Fruit fly (Drosophila melanogaster) whole organism, embryonic: ENCODE data around the gene akirin.
A peak's percentile ranks its signal among the peaks of the same experiment; 100 is the strongest.

ENCODE experiments used
- CG10267 ChIP-seq: fragments of 200-800 bp; sonication (Bioruptor generic); optimal IDR thresholded peaks from 2 replicates; lab custom pipeline; 2018; ENCODE audit warnings: missing biosample characterization, mild to moderate bottlenecking, missing genetic modification characterization, moderate library complexity
- CG10979 ChIP-seq: fragments of 200-800 bp; sonication (Bioruptor generic); optimal IDR thresholded peaks from 2 replicates; lab custom pipeline; 2018; ENCODE audit warnings: missing biosample characterization, mild to moderate bottlenecking, missing genetic modification characterization, moderate library complexity
- CG11247 ChIP-seq: fragments of 200-800 bp; sonication (Bioruptor generic); IDR thresholded peaks from 2 replicates; pipeline ENCODE4 v1.3.6; 2022; ENCODE audit warnings: missing biosample characterization, missing genetic modification characterization
- CG11456 ChIP-seq: fragments of 200-800 bp; sonication (Bioruptor generic); IDR thresholded peaks from 3 replicates; pipeline ENCODE4 v1.3.6; 2022; ENCODE audit warnings: missing biosample characterization, missing genetic modification characterization
- CG12071 ChIP-seq: fragments of 200-800 bp; sonication (Bioruptor generic); optimal IDR thresholded peaks from 3 replicates; lab custom pipeline; 2018; ENCODE audit warnings: missing biosample characterization, mild to moderate bottlenecking, missing genetic modification characterization
- CG12104 ChIP-seq: fragments of 200-800 bp; sonication (Bioruptor generic); optimal IDR thresholded peaks from 3 replicates; lab custom pipeline; 2016; ENCODE audit warnings: missing biosample characterization, missing genetic modification characterization
- CG12299 ChIP-seq: fragments of 200-800 bp; sonication (Bioruptor generic); optimal IDR thresholded peaks from 2 replicates; lab custom pipeline; 2018; ENCODE audit warnings: missing biosample characterization, mild to moderate bottlenecking, missing genetic modification characterization
- CG12769 ChIP-seq: fragments of 200-800 bp; sonication (Bioruptor generic); optimal IDR thresholded peaks from 2 replicates; lab custom pipeline; 2019; ENCODE audit warnings: missing biosample characterization, mild to moderate bottlenecking, missing genetic modification characterization, moderate library complexity
- CG13123 ChIP-seq: fragments of 200-800 bp; sonication (Bioruptor generic); optimal IDR thresholded peaks from 2 replicates; lab custom pipeline; 2016; ENCODE audit warnings: missing biosample characterization, missing genetic modification characterization
- CG1529 ChIP-seq: fragments of 200-800 bp; sonication (Bioruptor generic); optimal IDR thresholded peaks from 3 replicates; lab custom pipeline; 2018; ENCODE audit warnings: missing biosample characterization, missing genetic modification characterization
- CG17361 ChIP-seq: fragments of 200-800 bp; sonication (Bioruptor generic); IDR thresholded peaks from 3 replicates; pipeline ENCODE4 v1.3.6; 2022; ENCODE audit warnings: missing biosample characterization, missing genetic modification characterization
- CG18599 ChIP-seq: fragments of 200-800 bp; sonication (Bioruptor generic); optimal IDR thresholded peaks from 3 replicates; lab custom pipeline; 2017; ENCODE audit warnings: missing biosample characterization, missing genetic modification characterization, mild to moderate bottlenecking, moderate library complexity, missing genetic modification reagents
- CG30020 ChIP-seq: fragments of 200-800 bp; optimal IDR thresholded peaks from 2 replicates; lab custom pipeline; 2019; ENCODE audit warnings: missing biosample characterization, mild to moderate bottlenecking, missing genetic modification characterization, moderate library complexity
- CG33213 ChIP-seq: fragments of 200-800 bp; sonication (Bioruptor generic); optimal IDR thresholded peaks from 3 replicates; lab custom pipeline; 2016; ENCODE audit warnings: missing biosample characterization, missing genetic modification characterization
- CG42726 ChIP-seq: fragments of 200-800 bp; sonication (Bioruptor generic); IDR thresholded peaks from 2 replicates; pipeline ENCODE4 v1.3.6; 2022; ENCODE audit warnings: missing biosample characterization, missing genetic modification characterization; ENCODE audit not compliant: partially characterized antibody
- CG4404 ChIP-seq: fragments of 200-800 bp; sonication (Bioruptor generic); IDR thresholded peaks from 2 replicates; pipeline ENCODE4 v1.3.6; 2022; ENCODE audit warnings: missing biosample characterization, missing genetic modification characterization
- CG9727 ChIP-seq: fragments of 200-800 bp; sonication (Bioruptor generic); optimal IDR thresholded peaks from 3 replicates; lab custom pipeline; 2017; ENCODE audit warnings: missing biosample characterization, mild to moderate bottlenecking, missing genetic modification characterization
- Deaf1 ChIP-seq: fragments of 200-800 bp; optimal IDR thresholded peaks from 3 replicates; lab custom pipeline; 2019; ENCODE audit warnings: missing biosample characterization, mild to moderate bottlenecking, missing genetic modification characterization, moderate library complexity
- Doc2 ChIP-seq: fragments of 200-800 bp; sonication (Bioruptor generic); IDR thresholded peaks from 2 replicates; pipeline ENCODE4 v1.3.6; 2022; ENCODE audit warnings: missing biosample characterization, missing genetic modification characterization
- Dp ChIP-seq: fragments of 200-800 bp; sonication (Bioruptor generic); optimal IDR thresholded peaks from 2 replicates; lab custom pipeline; 2018; ENCODE audit warnings: missing biosample characterization, mild to moderate bottlenecking, missing genetic modification characterization, moderate library complexity
- E2f1 ChIP-seq: fragments of 200-800 bp; sonication (Bioruptor generic); IDR thresholded peaks from 2 replicates; pipeline ENCODE4 v1.3.6; 2022; ENCODE audit warnings: missing biosample characterization, missing genetic modification characterization
- H2.0 ChIP-seq: fragments of 200-800 bp; sonication (Bioruptor generic); IDR thresholded peaks from 2 replicates; pipeline ENCODE4 v1.3.6; 2022; ENCODE audit warnings: missing biosample characterization, missing genetic modification characterization
- HLH4C ChIP-seq: fragments of 200-800 bp; sonication (Bioruptor generic); IDR thresholded peaks from 3 replicates; pipeline ENCODE4 v1.3.6; 2022; ENCODE audit warnings: missing biosample characterization, missing genetic modification characterization; ENCODE audit not compliant: partially characterized antibody
- HLH54F ChIP-seq: fragments of 200-800 bp; sonication (Bioruptor generic); optimal IDR thresholded peaks from 3 replicates; lab custom pipeline; 2016; ENCODE audit warnings: missing biosample characterization, missing genetic modification characterization
- HmgD ChIP-seq: fragments of 200-800 bp; sonication (Bioruptor generic); optimal IDR thresholded peaks from 3 replicates; lab custom pipeline; 2016; ENCODE audit warnings: missing biosample characterization, missing genetic modification characterization
- Lhr ChIP-seq: fragments of 200-800 bp; sonication (Bioruptor generic); optimal IDR thresholded peaks from 3 replicates; lab custom pipeline; 2017; ENCODE audit warnings: mild to moderate bottlenecking, missing biosample characterization, missing genetic modification reagents, missing genetic modification characterization
- MESR4 ChIP-seq: fragments of 200-800 bp; sonication (Bioruptor generic); optimal IDR thresholded peaks from 2 replicates; lab custom pipeline; 2018; ENCODE audit warnings: missing biosample characterization, mild to moderate bottlenecking, missing genetic modification characterization, moderate library complexity
- Med ChIP-seq: fragments of 200-800 bp; sonication (Bioruptor generic); peaks from one replicate; lab custom pipeline; 2016; ENCODE audit warnings: missing biosample characterization, missing genetic modification characterization, mild to moderate bottlenecking, inconsistent platforms, moderate library complexity
- Myb ChIP-seq: fragments of 200-800 bp; sonication (Bioruptor generic); optimal IDR thresholded peaks from 2 replicates; lab custom pipeline; 2016; ENCODE audit warnings: missing biosample characterization, missing genetic modification characterization
- NFAT ChIP-seq: fragments of 200-800 bp; sonication (Bioruptor generic); IDR thresholded peaks from 2 replicates; pipeline ENCODE4 v1.3.6; 2022; ENCODE audit warnings: missing biosample characterization, missing genetic modification characterization
- Rfx ChIP-seq: fragments of 200-800 bp; sonication (Bioruptor generic); IDR thresholded peaks from 2 replicates; pipeline ENCODE4 v1.3.6; 2022; ENCODE audit warnings: missing biosample characterization, missing genetic modification characterization
- ara ChIP-seq: fragments of 200-800 bp; sonication (Bioruptor generic); IDR thresholded peaks from 2 replicates; pipeline ENCODE4 v1.3.6; 2022; ENCODE audit warnings: missing biosample characterization, missing genetic modification characterization
- ase ChIP-seq: fragments of 200-800 bp; sonication (Bioruptor generic); IDR thresholded peaks from 3 replicates; pipeline ENCODE4 v1.3.6; 2022; ENCODE audit warnings: missing biosample characterization, missing genetic modification characterization
- bigmax ChIP-seq: fragments of 200-800 bp; sonication (Bioruptor generic); optimal IDR thresholded peaks from 2 replicates; lab custom pipeline; 2018; ENCODE audit warnings: missing biosample characterization, mild to moderate bottlenecking, missing genetic modification characterization
- bowl ChIP-seq: fragments of 200-800 bp; sonication (Bioruptor generic); IDR thresholded peaks from 2 replicates; pipeline ENCODE4 v1.3.6; 2022; ENCODE audit warnings: missing biosample characterization, missing genetic modification characterization
- br ChIP-seq: fragments of >200 bp; optimal IDR thresholded peaks from 2 replicates; lab custom pipeline; 2017
- caup ChIP-seq: fragments of 200-800 bp; sonication (Bioruptor generic); optimal IDR thresholded peaks from 3 replicates; lab custom pipeline; 2017; ENCODE audit warnings: missing biosample characterization, mild to moderate bottlenecking, missing genetic modification characterization, moderate library complexity; ENCODE audit not compliant: severe bottlenecking
- cg ChIP-seq: fragments of 200-800 bp; sonication (Bioruptor generic); optimal IDR thresholded peaks from 3 replicates; lab custom pipeline; 2019; ENCODE audit warnings: missing biosample characterization, mild to moderate bottlenecking, missing genetic modification characterization, moderate library complexity
- ci ChIP-seq: fragments of 200-800 bp; sonication (Bioruptor generic); IDR thresholded peaks from 3 replicates; pipeline ENCODE4 v1.3.6; 2022; ENCODE audit warnings: missing biosample characterization, missing genetic modification characterization
- dimm ChIP-seq: fragments of 200-800 bp; sonication (Bioruptor generic); IDR thresholded peaks from 2 replicates; pipeline ENCODE4 v1.3.6; 2022; ENCODE audit warnings: missing biosample characterization, missing genetic modification characterization
- gcm2 ChIP-seq: fragments of 200-800 bp; sonication (Bioruptor generic); optimal IDR thresholded peaks from 2 replicates; lab custom pipeline; 2016; ENCODE audit warnings: missing biosample characterization, missing genetic modification characterization
- gfzf ChIP-seq: fragments of 200-800 bp; sonication (Bioruptor generic); optimal IDR thresholded peaks from 2 replicates; lab custom pipeline; 2016; ENCODE audit warnings: missing biosample characterization, mild to moderate bottlenecking, missing genetic modification characterization, moderate library complexity
- nmo ChIP-seq: fragments of 200-800 bp; sonication (Bioruptor generic); optimal IDR thresholded peaks from 2 replicates; lab custom pipeline; 2018; ENCODE audit warnings: missing biosample characterization, mild to moderate bottlenecking, missing genetic modification characterization, moderate library complexity
- sd ChIP-seq: fragments of 200-800 bp; sonication (Bioruptor generic); optimal IDR thresholded peaks from 3 replicates; lab custom pipeline; 2018; ENCODE audit warnings: missing biosample characterization, mild to moderate bottlenecking, missing genetic modification characterization, moderate library complexity
- sisA ChIP-seq: fragments of 200-800 bp; sonication (Bioruptor generic); IDR thresholded peaks from 2 replicates; pipeline ENCODE4 v1.3.6; 2022; ENCODE audit warnings: missing biosample characterization, missing genetic modification characterization
- slbo ChIP-seq: fragments of 200-800 bp; sonication (Bioruptor generic); IDR thresholded peaks from 2 replicates; pipeline ENCODE4 v1.3.6; 2022; ENCODE audit warnings: missing biosample characterization, missing genetic modification characterization
- unc-4 ChIP-seq: fragments of 200-800 bp; sonication (Bioruptor generic); IDR thresholded peaks from 2 replicates; pipeline ENCODE4 v1.3.6; 2022; ENCODE audit warnings: missing biosample characterization, missing genetic modification characterization; ENCODE audit not compliant: partially characterized antibody
- vvl ChIP-seq: fragments of 200-800 bp; sonication (Bioruptor generic); IDR thresholded peaks from 2 replicates; pipeline ENCODE4 v1.3.6; 2022; ENCODE audit warnings: missing biosample characterization, missing genetic modification characterization
- zfh1 ChIP-seq: fragments of 200-800 bp; sonication (Bioruptor generic); IDR thresholded peaks from 3 replicates; pipeline ENCODE4 v1.3.6; 2022; ENCODE audit warnings: missing biosample characterization, missing genetic modification characterization

Gene akirin

DNA sequence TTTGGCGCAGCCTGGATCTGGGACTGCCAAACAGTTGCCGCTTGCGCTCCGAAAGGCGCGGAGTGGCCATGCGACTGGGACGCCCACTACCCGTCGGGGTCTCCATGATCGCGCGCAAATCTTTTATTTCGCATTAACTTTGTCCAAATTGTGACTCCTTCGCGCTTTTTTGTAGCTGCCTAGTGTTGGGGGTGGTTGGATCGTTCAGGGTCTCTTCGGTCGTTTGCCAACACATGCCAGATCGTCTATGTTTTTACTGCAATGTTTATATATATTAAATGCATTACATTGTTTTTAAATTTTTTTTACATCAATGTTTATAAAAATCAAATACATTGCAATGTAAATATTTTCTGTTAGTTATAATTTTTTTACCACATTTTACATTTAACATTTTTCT, 30.9 kb upstream of the akirin start (continued):
- TF ChIP-seq CG4404 (GFP tag; lab: Robert Waterston, UW): no peak
- no peak for TF ChIP-seq sisA (GFP tag; lab: Robert Waterston, UW)
- peak; percentile 36; the same call in 1 of the 2 replicates for TF ChIP-seq NFAT (GFP tag; lab: Robert Waterston, UW)
- TF ChIP-seq zfh1 (GFP tag; lab: Robert Waterston, UW): 0 out of 3 replicates have a peak, but pooled peaks have one; percentile 39
- TF ChIP-seq ci (GFP tag; lab: Robert Waterston, UW): 0 out of 3 replicates have a peak, but pooled peaks have one; percentile 20
- TF ChIP-seq MESR4 (GFP tag; lab: Kevin White, UChicago): peak; percentile 44
- peak; percentile 38; the same call in 1 of the 2 replicates for TF ChIP-seq E2f1 (GFP tag; lab: Robert Waterston, UW)
- TF ChIP-seq CG11247 (GFP tag; lab: Robert Waterston, UW): 0 out of 2 replicates have a peak, but pooled peaks have one; percentile 16
- no peak for TF ChIP-seq Doc2 (GFP tag; lab: Robert Waterston, UW)
- TF ChIP-seq vvl (GFP tag; lab: Robert Waterston, UW): 0 out of 2 replicates have a peak, but pooled peaks have one; percentile 18
- peak; percentile 84 for TF ChIP-seq Med (GFP tag; lab: Kevin White, UChicago)
- TF ChIP-seq bowl (GFP tag; lab: Robert Waterston, UW): peak; percentile 11; the same call in 1 of the 2 replicates
- peak; percentile 43; the same call in 1 of the 2 replicates for TF ChIP-seq Rfx (GFP tag; lab: Robert Waterston, UW)
- peak; percentile 43; the same call in 1 of the 2 replicates for TF ChIP-seq slbo
- peak; percentile 88 for TF ChIP-seq CG10267 (tag; lab: Kevin White, UChicago)
- TF ChIP-seq, all 482 proteins: peak for 23

DNA sequence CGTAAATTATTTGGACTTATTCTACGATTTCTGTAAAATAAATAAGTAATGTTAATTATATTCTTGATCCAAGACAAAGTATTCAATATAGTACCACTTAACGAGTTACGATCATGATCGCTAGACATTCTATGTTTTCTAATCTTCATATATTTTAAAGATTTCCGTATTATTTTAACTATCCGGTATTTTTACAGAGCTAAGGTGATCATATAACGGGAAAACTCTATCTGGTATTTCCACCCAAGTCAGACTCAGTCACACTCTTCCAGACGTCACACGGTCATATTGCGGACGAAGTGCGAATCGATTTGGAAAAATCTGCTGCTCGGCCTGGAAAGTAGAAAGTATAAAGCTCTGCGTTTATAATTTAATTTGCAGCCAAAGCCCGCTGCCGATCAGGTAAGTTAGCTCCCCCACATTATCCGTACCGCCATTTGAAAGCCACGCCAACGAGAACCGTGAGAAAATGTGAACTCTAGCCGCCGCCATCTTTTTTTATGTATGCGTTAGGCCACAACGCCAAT, 30.4 kb upstream of the akirin start, which contains the start of the genes lark and eco:
lark (plus strand) TSS at position 51 of the 527 bp plus-strand sequence.
eco (minus strand) TSS at position 125 of the 527 bp plus-strand sequence.
- TF ChIP-seq H2.0: no peak
- TF ChIP-seq CG12299 (tag; lab: Kevin White, UChicago): peak; percentile 60
- no peak for TF ChIP-seq CG9727 (GFP tag; lab: Kevin White, UChicago)
- TF ChIP-seq cg (GFP tag; lab: Kevin White, UChicago): no peak
- TF ChIP-seq CG1529: no peak
- no peak for TF ChIP-seq sd (tag; lab: Kevin White, UChicago)
- TF ChIP-seq Lhr: peak; percentile 1
- peak; percentile 89 for TF ChIP-seq gfzf (GFP tag; lab: Kevin White, UChicago)
- TF ChIP-seq caup: no peak
- no peak for TF ChIP-seq Deaf1 (tag; lab: Kevin White, UChicago)
- TF ChIP-seq Dp (GFP tag; lab: Kevin White, UChicago): peak; percentile 36
- TF ChIP-seq nmo: peak; percentile 33
- TF ChIP-seq dimm (GFP tag; lab: Robert Waterston, UW): no peak
- peak; percentile 31; the same call in 1 of the 2 replicates for TF ChIP-seq CG42726 (GFP tag; lab: Robert Waterston, UW)
- TF ChIP-seq HmgD (GFP tag; lab: Kevin White, UChicago): peak; percentile 3
- no peak for TF ChIP-seq HLH54F
- 0 out of 2 replicates have a peak, but pooled peaks have one; percentile 13 for TF ChIP-seq unc-4
- no peak for TF ChIP-seq Myb (GFP tag; lab: Kevin White, UChicago)
- TF ChIP-seq CG12071 (GFP tag; lab: Kevin White, UChicago): no peak
- TF ChIP-seq gcm2 (GFP tag; lab: Kevin White, UChicago): no peak
- TF ChIP-seq CG12769 (tag; lab: Kevin White, UChicago): no peak
- TF ChIP-seq ase (GFP tag; lab: Robert Waterston, UW): no peak
- no peak for TF ChIP-seq bigmax (GFP tag; lab: Kevin White, UChicago)
- no peak; the same call in 2 of the 3 replicates for TF ChIP-seq CG17361 (GFP tag; lab: Robert Waterston, UW)
- TF ChIP-seq CG33213 (GFP tag; lab: Kevin White, UChicago): no peak
- TF ChIP-seq br (lab: Kevin White, UChicago): no peak
- TF ChIP-seq ara (GFP tag; lab: Robert Waterston, UW): no peak
- TF ChIP-seq CG18599 (GFP tag; lab: Kevin White, UChicago): no peak
- TF ChIP-seq CG12104: no peak
- TF ChIP-seq CG11456 (GFP tag; lab: Robert Waterston, UW): no peak
- TF ChIP-seq CG10979: no peak
- no peak for TF ChIP-seq HLH4C (GFP tag; lab: Robert Waterston, UW)
- no peak for TF ChIP-seq CG13123 (GFP tag; lab: Kevin White, UChicago)
- peak; percentile 30 for TF ChIP-seq CG30020
